Worm (Caenorhabditis elegans) whole organism, L4/young adult: ENCODE data around the gene fbxa-153.

Experiments
- dao-5 ChIP-seq: sonication (generic microtip); optimal IDR thresholded peaks from 2 replicates; lab custom pipeline; 2016; ENCODE audit warnings: missing genotype, missing genetic modification characterization, moderate library complexity, missing compliant biosample characterization
- him-1 ChIP-seq: sonication (generic microtip); optimal IDR thresholded peaks from 2 replicates; lab custom pipeline; 2016; ENCODE audit warnings: missing genotype, missing genetic modification reagents, missing genetic modification characterization, missing compliant biosample characterization

ce11 chrV:15612886-15613285, 2.7 kb upstream of the fbxa-153 start, which contains the start of gene str-263:
- TF ChIP-seq dao-5 (tag; lab: Kevin White, UChicago) (no peak), him-1 (no peak)
